Worm (Caenorhabditis elegans): Measurements from ENCODE around the gene srx-125.

DNA sequence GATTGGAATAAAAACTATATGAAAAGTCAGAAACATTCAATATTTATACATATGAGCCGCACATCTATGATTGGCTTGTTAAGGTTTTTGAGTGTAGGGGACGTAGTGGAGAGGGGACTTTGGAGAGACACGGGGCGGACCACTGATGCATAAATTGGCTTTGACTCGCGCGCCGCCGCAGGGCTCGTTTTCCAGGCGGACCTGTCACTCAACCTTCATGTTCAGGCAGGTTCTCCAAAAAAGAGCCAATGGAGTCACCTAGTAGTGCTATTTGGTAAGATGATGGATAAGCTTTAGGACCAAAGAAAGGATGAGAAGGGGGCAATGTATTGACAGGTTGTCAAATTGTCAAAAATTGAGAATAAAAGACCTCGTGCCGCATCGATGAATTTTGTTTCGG is 27.8 kb downstream of the srx-125 start:
- TF ChIP-seq tab-1 (GFP tag; IDR thresholded peaks at IDR 0.05) (no peak), ztf-29 (GFP tag; IDR thresholded peaks at IDR 0.05) (no peak), T22C8.4 (GFP tag; IDR thresholded peaks at IDR 0.05) (no peak), flt-1 (GFP tag; IDR thresholded peaks at IDR 0.05) (no peak)

Data from whole organism, midembryonic.